Worm (Caenorhabditis elegans): ENCODE data around the gene irg-6.

DNA sequence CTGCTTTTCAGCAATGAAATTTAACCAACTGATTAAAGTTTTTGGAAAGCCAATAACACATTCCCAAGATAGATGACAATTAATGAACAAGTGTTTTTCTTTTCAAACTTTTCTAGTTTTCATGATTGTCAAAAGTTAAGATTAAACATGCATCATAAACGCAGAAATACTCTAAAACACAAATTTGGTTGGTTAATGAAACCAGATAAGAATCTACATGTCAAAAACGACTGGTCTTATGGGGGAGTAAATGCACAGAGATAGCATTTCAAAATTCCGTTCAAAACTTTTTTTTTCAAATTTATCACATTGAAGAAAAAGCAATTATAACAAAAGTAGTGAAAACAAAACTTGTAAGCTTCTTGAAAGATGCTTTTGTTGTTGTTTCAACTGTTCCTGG lies 11.1 kb downstream of the irg-6 start:
- TF ChIP-seq dao-5 (tag; optimal IDR thresholded peaks at IDR 0.05) (no peak), W03F9.2 (tag; optimal IDR thresholded peaks at IDR 0.05) (no peak), him-1 (tag; optimal IDR thresholded peaks at IDR 0.05) (no peak)

All from whole organism, L4/young adult.